Fruit fly (Drosophila melanogaster) whole organism, adult: ENCODE data around the gene Cyp12a4.

ENCODE experiments used
- CG11617 ChIP-seq: fragments of 200-800 bp; sonication (Bioruptor generic); optimal IDR thresholded peaks from 2 replicates; lab custom pipeline; 2017; ENCODE audit warnings: mild to moderate bottlenecking, missing biosample characterization, missing genetic modification reagents, missing genetic modification characterization
- Hr96 ChIP-seq: fragments of 200-800 bp; sonication (Bioruptor generic); optimal IDR thresholded peaks from 2 replicates; lab custom pipeline; 2016; ENCODE audit warnings: missing biosample characterization, missing genetic modification characterization
- kay ChIP-seq: fragments of 200-800 bp; sonication (Bioruptor generic); peaks from one replicate; lab custom pipeline; 2016; ENCODE audit warnings: missing biosample characterization, missing genetic modification characterization, borderline replicate concordance

- no peak for TF ChIP-seq Hr96 (GFP tag; lab: Kevin White, UChicago)
- TF ChIP-seq kay (GFP tag; lab: Kevin White, UChicago): no peak
- TF ChIP-seq CG11617 (GFP tag; lab: Kevin White, UChicago): no peak
Measured at dm6 chr3R:19182848-19183247, 47.9 kb downstream of the Cyp12a4 start.
